Fruit fly (Drosophila melanogaster): ENCODE data around the gene Kcmf1.

- TF ChIP-seq CG11093 (GFP tag; IDR thresholded peaks at IDR 0.05) (no peak), CG32532 (GFP tag; IDR thresholded peaks at IDR 0.05) (no peak), bab2 (GFP tag; optimal IDR thresholded peaks at IDR 0.05) (no peak), Chrac-16 (GFP tag; optimal IDR thresholded peaks at IDR 0.05) (no peak), CG1832 (GFP tag; optimal IDR thresholded peaks at IDR 0.05) (no peak), btn (GFP tag; optimal IDR thresholded peaks at IDR 0.05) (no peak), pan (optimal IDR thresholded peaks at IDR 0.05) (no peak), pan (GFP tag; optimal IDR thresholded peaks at IDR 0.05 in 1 of 2, IDR thresholded peaks at IDR 0.05 in 1 of 2) (no peak), amos (GFP tag; IDR thresholded peaks at IDR 0.05; ENCODE audit: partially characterized antibody) (no peak), tll (GFP tag; optimal IDR thresholded peaks at IDR 0.05) (peak in 1 of 2 experiments; percentile 38), CG2889 (GFP tag; IDR thresholded peaks at IDR 0.05) (no peak), gce (GFP tag; IDR thresholded peaks at IDR 0.05) (no peak), CG6254 (GFP tag; optimal IDR thresholded peaks at IDR 0.05) (no peak), kay (GFP tag; optimal IDR thresholded peaks at IDR 0.05) (no peak), Asciz (GFP tag; optimal IDR thresholded peaks at IDR 0.05) (no peak)
Measured at dm6 chr3R:9024835-9025510, 10.3 kb upstream of the Kcmf1 start.
